Fruit fly (Drosophila melanogaster) whole organism, wandering third instar larva: ENCODE measurements around the gene CG3386.

Experiments
- CG32264 ChIP-seq: fragments of 200-800 bp; sonication (Bioruptor generic); optimal IDR thresholded peaks from 2 replicates; lab custom pipeline; 2016; ENCODE audit warnings: missing biosample characterization, missing genetic modification characterization
- CG9705 ChIP-seq: fragments of 200-800 bp; sonication (Bioruptor generic); optimal IDR thresholded peaks from 2 replicates; lab custom pipeline; 2018; ENCODE audit warnings: missing biosample characterization, mild to moderate bottlenecking, missing genetic modification characterization
- CrebA ChIP-seq: fragments of 200-800 bp; sonication (Bioruptor generic); optimal IDR thresholded peaks from 2 replicates; lab custom pipeline; 2016; ENCODE audit warnings: missing biosample characterization, mild to moderate bottlenecking, missing genetic modification characterization, borderline replicate concordance
- Dfd ChIP-seq: fragments of >200 bp; optimal IDR thresholded peaks from 2 replicates; lab custom pipeline; 2017; ENCODE audit warnings: missing biosample characterization, missing genetic modification characterization
- Dif ChIP-seq: fragments of 200-275, 200-300 bp; sonication (Bioruptor generic); optimal IDR thresholded peaks from 2 replicates; lab custom pipeline; 2018; ENCODE audit warnings: missing biosample characterization, missing genetic modification characterization; ENCODE audit not compliant: partially characterized antibody
- HLH106 ChIP-seq: fragments of 200-800 bp; optimal IDR thresholded peaks from 3 replicates; lab custom pipeline; 2019; ENCODE audit warnings: missing biosample characterization, mild to moderate bottlenecking, missing genetic modification characterization, moderate library complexity
- Hnf4 ChIP-seq: fragments of 200-800 bp; sonication (Bioruptor generic); optimal IDR thresholded peaks from 2 replicates; lab custom pipeline; 2016; ENCODE audit warnings: missing biosample characterization, mild to moderate bottlenecking, missing genetic modification characterization
- Hr78 ChIP-seq: fragments of >200 bp; optimal IDR thresholded peaks from 2 replicates; lab custom pipeline; 2017; ENCODE audit warnings: missing biosample characterization, missing genetic modification characterization
- Hr83 ChIP-seq: fragments of 200-300 bp; sonication (Bioruptor generic); optimal IDR thresholded peaks from 2 replicates; lab custom pipeline; 2016; ENCODE audit warnings: missing biosample characterization, mild to moderate bottlenecking, missing genetic modification characterization, moderate library complexity; ENCODE audit not compliant: poor library complexity, severe bottlenecking
- Jra ChIP-seq: sonication (Bioruptor generic); optimal IDR thresholded peaks from 2 replicates; lab custom pipeline; 2016; ENCODE audit warnings: missing biosample characterization, missing genetic modification characterization
- Mio ChIP-seq: sonication (Bioruptor generic); optimal IDR thresholded peaks from 2 replicates; lab custom pipeline; 2016; ENCODE audit warnings: missing biosample characterization, missing genetic modification characterization
- Myc ChIP-seq: fragments of >200 bp; optimal IDR thresholded peaks from 2 replicates; lab custom pipeline; 2017
- OdsH ChIP-seq: fragments of 200-800 bp; sonication (Bioruptor generic); optimal IDR thresholded peaks from 2 replicates; lab custom pipeline; 2016; ENCODE audit warnings: missing biosample characterization, mild to moderate bottlenecking, missing genetic modification characterization
- Rel ChIP-seq, 2 experiments: fragments of 200-800 bp; sonication (Bioruptor generic) in 1 of 2; optimal IDR thresholded peaks; 2 replicates in 1 of 2; 3 replicates in 1 of 2; lab custom pipeline; 2016 to 2019; ENCODE audit warnings: mild to moderate bottlenecking in 2 of 2, missing biosample characterization in 2 of 2, missing genetic modification characterization in 2 of 2, moderate library complexity in 1 of 2
- Sp1 ChIP-seq: fragments of 200-800 bp; sonication (Bioruptor generic); optimal IDR thresholded peaks from 3 replicates; lab custom pipeline; 2019; ENCODE audit warnings: missing biosample characterization, mild to moderate bottlenecking, missing genetic modification characterization, moderate library complexity
- Vsx2 ChIP-seq: fragments of 200-300, 225-300 bp; sonication (Bioruptor generic); optimal IDR thresholded peaks from 2 replicates; lab custom pipeline; 2018; ENCODE audit warnings: missing biosample characterization, missing genetic modification characterization; ENCODE audit not compliant: partially characterized antibody
- br ChIP-seq: fragments of 200-800 bp; sonication (Bioruptor generic); optimal IDR thresholded peaks from 2 replicates; lab custom pipeline; 2016; ENCODE audit warnings: missing biosample characterization, missing genetic modification characterization
- brk ChIP-seq: fragments of 200-800 bp; sonication (Bioruptor generic); optimal IDR thresholded peaks from 2 replicates; lab custom pipeline; 2016; ENCODE audit warnings: missing biosample characterization, mild to moderate bottlenecking, missing genetic modification characterization
- dl ChIP-seq, 2 experiments: fragments of 175-275, 200-275 bp in 1 of 2; fragments of 200-275 bp in 1 of 2; sonication (Bioruptor generic); optimal IDR thresholded peaks; lab custom pipeline; 2018; ENCODE audit warnings: mild to moderate bottlenecking in 2 of 2, missing biosample characterization in 2 of 2, missing genetic modification characterization in 2 of 2, moderate library complexity in 2 of 2; ENCODE audit not compliant: partially characterized antibody in 2 of 2, insufficient read depth in 1 of 2
- dmrt93B ChIP-seq: fragments of 200-800 bp; sonication (Bioruptor generic); optimal IDR thresholded peaks from 2 replicates; lab custom pipeline; 2018; ENCODE audit warnings: missing biosample characterization, mild to moderate bottlenecking, missing genetic modification characterization
- dsf ChIP-seq: sonication (Bioruptor generic); optimal IDR thresholded peaks from 2 replicates; lab custom pipeline; 2016; ENCODE audit warnings: missing biosample characterization, missing genetic modification characterization, borderline replicate concordance
- ey ChIP-seq: fragments of 200-800 bp; sonication (Bioruptor generic); optimal IDR thresholded peaks from 2 replicates; lab custom pipeline; 2016; ENCODE audit warnings: missing biosample characterization, missing genetic modification characterization
- foxo ChIP-seq, 2 experiments: fragments of 200-800 bp; sonication (Bioruptor generic); optimal IDR thresholded peaks; 2 replicates in 1 of 2; 3 replicates in 1 of 2; lab custom pipeline; 2016 to 2017; ENCODE audit warnings: missing biosample characterization in 2 of 2, missing genetic modification characterization in 2 of 2
- fru ChIP-seq: fragments of 200-800 bp; sonication (Bioruptor generic); optimal IDR thresholded peaks from 3 replicates; lab custom pipeline; 2016; ENCODE audit warnings: missing biosample characterization, mild to moderate bottlenecking, missing genetic modification characterization
- h ChIP-seq: fragments of 200-800 bp; sonication (Bioruptor generic); optimal IDR thresholded peaks from 3 replicates; lab custom pipeline; 2016; ENCODE audit warnings: missing biosample characterization, mild to moderate bottlenecking, missing genetic modification characterization
- lola ChIP-seq: fragments of >200 bp; optimal IDR thresholded peaks from 2 replicates; lab custom pipeline; 2017; ENCODE audit warnings: missing biosample characterization, missing genetic modification characterization
- pan ChIP-seq: fragments of >200 bp; optimal IDR thresholded peaks from 2 replicates; lab custom pipeline; 2017
- psq ChIP-seq: fragments of 200-800 bp; sonication (Bioruptor generic); optimal IDR thresholded peaks from 3 replicates; lab custom pipeline; 2017; ENCODE audit warnings: missing biosample characterization, mild to moderate bottlenecking, missing genetic modification characterization, moderate library complexity
- rgr ChIP-seq: fragments of 200-800 bp; sonication (Bioruptor generic); optimal IDR thresholded peaks from 3 replicates; lab custom pipeline; 2016; ENCODE audit warnings: missing biosample characterization, mild to moderate bottlenecking, missing genetic modification characterization
- sage ChIP-seq: fragments of 200-800 bp; sonication (Bioruptor generic); optimal IDR thresholded peaks from 2 replicates; lab custom pipeline; 2016; ENCODE audit warnings: missing biosample characterization, mild to moderate bottlenecking, missing genetic modification characterization
- sv ChIP-seq: fragments of 200-800 bp; sonication (Bioruptor generic); optimal IDR thresholded peaks from 3 replicates; lab custom pipeline; 2016; ENCODE audit warnings: missing biosample characterization, missing genetic modification characterization
- tai ChIP-seq: sonication (Bioruptor generic); optimal IDR thresholded peaks from 2 replicates; lab custom pipeline; 2016; ENCODE audit warnings: missing biosample characterization, missing genetic modification characterization
- usp ChIP-seq: fragments of >200 bp; optimal IDR thresholded peaks from 2 replicates; lab custom pipeline; 2017; ENCODE audit warnings: missing biosample characterization, missing genetic modification characterization
- woc ChIP-seq: sonication (Bioruptor generic); optimal IDR thresholded peaks from 2 replicates; lab custom pipeline; 2016; ENCODE audit warnings: missing biosample characterization, mild to moderate bottlenecking, missing genetic modification characterization

The CG3386 gene

dm6 chr3L:703160-703793 is 21.0 kb upstream of the CG3386 start:
- no peak for TF ChIP-seq CG9705
- TF ChIP-seq Myc (lab: Kevin White, UChicago), result no peak
- TF ChIP-seq Jra (GFP tag; lab: Kevin White, UChicago), result no peak
- TF ChIP-seq Vsx2, result no peak
- TF ChIP-seq Dfd (GFP tag; lab: Kevin White, UChicago), result no peak

- TF ChIP-seq Sp1 (GFP tag; lab: Kevin White, UChicago) (no peak), CrebA (GFP tag; lab: Kevin White, UChicago) (no peak), foxo (GFP tag; optimal IDR thresholded peaks at IDR 0.05; lab: Kevin White, UChicago) (no peak), Jra (GFP tag; lab: Kevin White, UChicago) (no peak), tai (GFP tag; lab: Kevin White, UChicago) (no peak), Dif (no peak), psq (no peak), Dfd (GFP tag; lab: Kevin White, UChicago) (no peak), Mio (GFP tag; lab: Kevin White, UChicago) (no peak), dl (GFP tag; optimal IDR thresholded peaks at IDR 0.05; lab: Kevin White, UChicago; ENCODE audit: insufficient read depth in 1 of 2, partially characterized antibody in 2 of 2) (no peak), dmrt93B (GFP tag; lab: Kevin White, UChicago) (no peak), rgr (GFP tag; lab: Kevin White, UChicago) (no peak), h (no peak), br (no peak), HLH106 (no peak), Hr78 (GFP tag; lab: Kevin White, UChicago) (no peak), brk (no peak), CG32264 (GFP tag; lab: Kevin White, UChicago) (no peak), Vsx2 (no peak), sage (GFP tag; lab: Kevin White, UChicago) (no peak)
- TF ChIP-seq, all 38 proteins: peak for 0
These were observed 19.7 kb upstream of the CG3386 start for dm6 chr3L:701798-702635.

- TF ChIP-seq sv (GFP tag; lab: Kevin White, UChicago) (peak; percentile 35), HLH106 (peak; percentile 29), Hr78 (GFP tag; lab: Kevin White, UChicago) (no peak), usp (GFP tag; lab: Kevin White, UChicago) (no peak), foxo (GFP tag; optimal IDR thresholded peaks at IDR 0.05; lab: Kevin White, UChicago) (peak in 1 of 2 experiments; percentile 12), dl (GFP tag; optimal IDR thresholded peaks at IDR 0.05; lab: Kevin White, UChicago; ENCODE audit: insufficient read depth in 1 of 2, partially characterized antibody in 2 of 2) (no peak), ey (GFP tag; lab: Kevin White, UChicago) (peak; percentile 12), CG32264 (GFP tag; lab: Kevin White, UChicago) (no peak), OdsH (GFP tag; lab: Kevin White, UChicago) (no peak), rgr (GFP tag; lab: Kevin White, UChicago) (peak; percentile 12)
These were observed 18.1 kb upstream of the CG3386 start for dm6 chr3L:700160-700917.

dm6 chr3L:699368-700150 is 17.3 kb upstream of the CG3386 start:
- TF ChIP-seq Mio (GFP tag; lab: Kevin White, UChicago), result no peak
- peak; percentile 38 for TF ChIP-seq OdsH (GFP tag; lab: Kevin White, UChicago)
- peak; percentile 83 for TF ChIP-seq woc
- TF ChIP-seq usp (GFP tag; lab: Kevin White, UChicago), result no peak
- peak; percentile 49 for TF ChIP-seq fru (GFP tag; lab: Kevin White, UChicago)
- no peak for TF ChIP-seq Vsx2
- TF ChIP-seq psq, result peak; percentile 32
- no peak for TF ChIP-seq dsf (GFP tag; lab: Kevin White, UChicago)
- TF ChIP-seq br, result peak; percentile 47
- no peak for TF ChIP-seq Hr78 (GFP tag; lab: Kevin White, UChicago)
- no peak for TF ChIP-seq lola
- peak; percentile 20 for TF ChIP-seq rgr (GFP tag; lab: Kevin White, UChicago)
- peak; percentile 94 for TF ChIP-seq Myc (lab: Kevin White, UChicago)
- TF ChIP-seq sage (GFP tag; lab: Kevin White, UChicago), result no peak
- TF ChIP-seq h, result peak; percentile 55
- peak; percentile 42 for TF ChIP-seq Sp1 (GFP tag; lab: Kevin White, UChicago)
- no peak for TF ChIP-seq Dif
- peak; percentile 35 for TF ChIP-seq ey (GFP tag; lab: Kevin White, UChicago)
- peak in 1 of 2 experiments; percentile 59 for TF ChIP-seq foxo (GFP tag; optimal IDR thresholded peaks at IDR 0.05; lab: Kevin White, UChicago)
- TF ChIP-seq dmrt93B (GFP tag; lab: Kevin White, UChicago), result peak; percentile 10
- no peak for TF ChIP-seq Hr83 (GFP tag; lab: Kevin White, UChicago)
- peak; percentile 33 for TF ChIP-seq sv (GFP tag; lab: Kevin White, UChicago)
- TF ChIP-seq Rel (GFP tag; optimal IDR thresholded peaks at IDR 0.05; lab: Kevin White, UChicago), result no peak
- no peak for TF ChIP-seq Rel (tag; optimal IDR thresholded peaks at IDR 0.05; lab: Kevin White, UChicago)
- TF ChIP-seq pan, result no peak
- no peak for TF ChIP-seq brk
- no peak for TF ChIP-seq Hnf4 (GFP tag; lab: Kevin White, UChicago)
- TF ChIP-seq HLH106, result peak; percentile 24
